Worm (Caenorhabditis elegans): ENCODE data around the gene ran-2.

DNA sequence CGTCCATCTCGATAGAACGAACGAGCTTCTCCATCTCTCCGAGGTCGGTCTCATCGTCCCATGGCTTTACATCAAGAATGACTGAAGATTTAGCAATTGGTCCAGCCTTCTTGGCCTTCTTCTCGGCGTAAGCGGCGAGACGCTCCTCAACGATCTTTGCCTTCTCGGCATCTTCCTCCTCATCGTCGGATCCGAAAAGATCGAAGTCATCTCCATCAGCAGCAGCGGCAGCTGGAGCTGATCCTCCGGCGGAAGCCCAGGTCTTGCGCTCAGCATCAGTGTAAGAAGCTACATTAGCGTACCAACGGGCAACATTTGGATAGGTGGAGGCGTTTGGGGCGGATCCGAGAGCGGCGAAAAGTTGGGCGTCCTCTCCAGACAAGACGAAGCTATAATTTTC lies 39.4 kb downstream of the ran-2 start:
- TF ChIP-seq sdc-2 (tag; optimal IDR thresholded peaks at IDR 0.05) (no peak), syd-9 (tag; optimal IDR thresholded peaks at IDR 0.05) (no peak)
